Fruit fly (Drosophila melanogaster): ENCODE measurements around the gene Prestin.

Prestin gene

dm6 chr3L:17915792-17916540, 8.4 kb upstream of the Prestin start:
- TF ChIP-seq D19B (GFP tag; optimal IDR thresholded peaks at IDR 0.05): peak; percentile 55
- no peak for TF ChIP-seq gt (GFP tag; IDR thresholded peaks at IDR 0.05)
- peak; percentile 23 for TF ChIP-seq lab (GFP tag; optimal IDR thresholded peaks at IDR 0.05)
- TF ChIP-seq HLH4C (GFP tag; IDR thresholded peaks at IDR 0.05; ENCODE audit: partially characterized antibody): peak; percentile 72
- TF ChIP-seq CG8290 (GFP tag; optimal IDR thresholded peaks at IDR 0.05): no peak
- TF ChIP-seq CG8290 (tag; optimal IDR thresholded peaks at IDR 0.05): peak in 1 of 2 experiments; percentile 47
- TF ChIP-seq CG1832 (GFP tag; optimal IDR thresholded peaks at IDR 0.05): no peak
- peak; percentile 60 for TF ChIP-seq CG16813 (GFP tag; IDR thresholded peaks at IDR 0.05; ENCODE audit: partially characterized antibody)
- TF ChIP-seq Med (GFP tag): peak; percentile 35
- TF ChIP-seq chinmo (GFP tag; IDR thresholded peaks at IDR 0.05; ENCODE audit: partially characterized antibody): peak; percentile 88; the same call in 2 of the 4 replicates
- no peak for TF ChIP-seq sens (GFP tag)
- TF ChIP-seq schlank (tag; optimal IDR thresholded peaks at IDR 0.05): peak; percentile 17
- TF ChIP-seq cwo (GFP tag; optimal IDR thresholded peaks at IDR 0.05): peak; percentile 24
- TF ChIP-seq CG13287 (GFP tag; IDR thresholded peaks at IDR 0.05; ENCODE audit: partially characterized antibody): peak; percentile 44; the same call in 1 of the 2 replicates
- TF ChIP-seq vvl (GFP tag; IDR thresholded peaks at IDR 0.05): 0 out of 2 replicates have a peak, but pooled peaks have one; percentile 7
- TF ChIP-seq CG13624 (GFP tag; optimal IDR thresholded peaks at IDR 0.05): peak; percentile 26
- peak; percentile 17; the same call in 1 of the 2 replicates for TF ChIP-seq nerfin-2 (GFP tag; IDR thresholded peaks at IDR 0.05; ENCODE audit: partially characterized antibody)
- TF ChIP-seq CG12769 (tag; optimal IDR thresholded peaks at IDR 0.05): peak; percentile 65
- TF ChIP-seq Bgb (GFP tag; IDR thresholded peaks at IDR 0.05; ENCODE audit: partially characterized antibody): peak; percentile 41; the same call in 1 of the 2 replicates
- TF ChIP-seq CG13894 (tag; optimal IDR thresholded peaks at IDR 0.05): peak; percentile 3
- peak; percentile 16 for TF ChIP-seq sd (tag; optimal IDR thresholded peaks at IDR 0.05)
- TF ChIP-seq CG14860 (GFP tag; IDR thresholded peaks at IDR 0.05; ENCODE audit: partially characterized antibody): peak; percentile 43; the same call in 2 of the 3 replicates
- TF ChIP-seq CG4730 (GFP tag; IDR thresholded peaks at IDR 0.05): no peak
- TF ChIP-seq tna (GFP tag; IDR thresholded peaks at IDR 0.05; ENCODE audit: partially characterized antibody): peak; percentile 57; the same call in 1 of the 2 replicates
- TF ChIP-seq CG9609 (GFP tag; optimal IDR thresholded peaks at IDR 0.05): no peak
- no peak for TF ChIP-seq yki (optimal IDR thresholded peaks at IDR 0.05)
- peak; percentile 39; the same call in 1 of the 2 replicates for TF ChIP-seq Scr (GFP tag; IDR thresholded peaks at IDR 0.05; ENCODE audit: partially characterized antibody)
- TF ChIP-seq CG34224 (GFP tag; IDR thresholded peaks at IDR 0.05; ENCODE audit: partially characterized antibody): peak; percentile 55; the same call in 1 of the 3 replicates
- TF ChIP-seq sr (GFP tag; IDR thresholded peaks at IDR 0.05): no peak
- no peak for TF ChIP-seq BtbVII (GFP tag; optimal IDR thresholded peaks at IDR 0.05)
- TF ChIP-seq Oaz (GFP tag; IDR thresholded peaks at IDR 0.05): no peak
- TF ChIP-seq ato (GFP tag; IDR thresholded peaks at IDR 0.05; ENCODE audit: partially characterized antibody): peak; percentile 42; the same call in 1 of the 2 replicates
- peak; percentile 86 for TF ChIP-seq ftz-f1 (GFP tag; optimal IDR thresholded peaks at IDR 0.05)
- peak; percentile 57; the same call in 2 of the 3 replicates for TF ChIP-seq vnd (GFP tag; IDR thresholded peaks at IDR 0.05; ENCODE audit: partially characterized antibody)
- no peak for TF ChIP-seq Poxn (GFP tag; IDR thresholded peaks at IDR 0.05)
- TF ChIP-seq Meics (GFP tag; optimal IDR thresholded peaks at IDR 0.05): peak; percentile 4
- no peak for TF ChIP-seq CG11093 (GFP tag; IDR thresholded peaks at IDR 0.05)

- TF ChIP-seq Blimp-1 (GFP tag; optimal IDR thresholded peaks at IDR 0.05): peak; percentile 21
- no peak for TF ChIP-seq dan (GFP tag; IDR thresholded peaks at IDR 0.05)
- no peak for TF ChIP-seq cwo (GFP tag; optimal IDR thresholded peaks at IDR 0.05)
- TF ChIP-seq nom (GFP tag; optimal IDR thresholded peaks at IDR 0.05): peak; percentile 24
- no peak for TF ChIP-seq Doc2 (GFP tag; IDR thresholded peaks at IDR 0.05)
- peak in 1 of 2 experiments; percentile 44 for TF ChIP-seq bsh (GFP tag; optimal IDR thresholded peaks at IDR 0.05)
- TF ChIP-seq maf-S (GFP tag; optimal IDR thresholded peaks at IDR 0.05): no peak
- no peak for TF ChIP-seq CG7357 (GFP tag; IDR thresholded peaks at IDR 0.05)
- no peak for TF ChIP-seq Xbp1 (GFP tag; optimal IDR thresholded peaks at IDR 0.05)
- TF ChIP-seq Rx (GFP tag; IDR thresholded peaks at IDR 0.05): no peak
- TF ChIP-seq Dfd (GFP tag; optimal IDR thresholded peaks at IDR 0.05): no peak
- no peak for TF ChIP-seq sd (tag; optimal IDR thresholded peaks at IDR 0.05)
- TF ChIP-seq lbe (GFP tag; optimal IDR thresholded peaks at IDR 0.05): peak; percentile 16
- no peak for TF ChIP-seq CG6272 (GFP tag; IDR thresholded peaks at IDR 0.05)
Observed at dm6 chr3L:17913966-17914540, 6.4 kb upstream of the Prestin start.
